Worm (Caenorhabditis elegans): ENCODE data around the gene nth-1.

nth-1 gene

DNA sequence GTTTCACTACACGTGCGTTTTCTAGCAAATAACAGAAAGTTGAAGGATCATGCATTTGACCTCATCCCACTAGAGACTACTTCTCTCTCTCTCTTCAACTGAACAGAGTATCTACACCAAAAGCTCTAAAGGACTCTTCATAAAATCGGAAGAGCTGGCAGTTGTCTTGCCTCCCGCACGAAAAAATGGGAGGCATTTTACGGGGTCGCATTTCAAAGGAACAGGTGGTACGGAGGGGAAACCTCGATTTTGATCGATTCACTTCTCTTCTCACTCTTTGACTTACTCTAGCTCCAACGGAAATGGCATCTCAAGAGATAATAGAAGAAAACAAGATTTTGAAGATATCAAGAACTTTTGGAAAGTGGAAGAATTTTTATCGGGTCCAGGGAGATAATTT lies 10.9 kb downstream of the nth-1 start:
- TF ChIP-seq nhr-20 (tag; optimal IDR thresholded peaks at IDR 0.05) (peak; percentile 55), lin-14 (GFP tag; optimal IDR thresholded peaks at IDR 0.05) (peak; percentile 85), mdl-1 (tag; optimal IDR thresholded peaks at IDR 0.05) (peak in 1 of 2 experiments; percentile 45), jun-1 (tag; optimal IDR thresholded peaks at IDR 0.05) (no peak), zip-4 (GFP tag; optimal IDR thresholded peaks at IDR 0.05) (no peak), lir-3 (tag; optimal IDR thresholded peaks at IDR 0.05; ENCODE audit: poor library complexity) (peak; percentile 53), grh-1 (GFP tag; IDR thresholded peaks at IDR 0.05) (no peak), C34B4.2 (tag; optimal IDR thresholded peaks at IDR 0.05) (no peak), unc-130 (tag; optimal IDR thresholded peaks at IDR 0.05) (peak; percentile 58), ceh-88 (GFP tag; IDR thresholded peaks at IDR 0.05) (no peak), sox-4 (tag; optimal IDR thresholded peaks at IDR 0.05) (no peak), nhr-71 (tag; optimal IDR thresholded peaks at IDR 0.05) (peak; percentile 80), pag-3 (tag; optimal IDR thresholded peaks at IDR 0.05; ENCODE audit: borderline replicate concordance, insufficient read depth) (peak; percentile 85), nhr-19 (GFP tag; conservative IDR thresholded peaks at IDR 0.05) (peak; percentile 52), efl-1 (optimal IDR thresholded peaks at IDR 0.05) (peak in 1 of 2 experiments; percentile 26), efl-1 (GFP tag; optimal IDR thresholded peaks at IDR 0.05 in 1 of 2) (peak; percentile 2 to 71), fkh-4 (tag; optimal IDR thresholded peaks at IDR 0.05; ENCODE audit: borderline replicate concordance) (no peak), rnt-1 (tag; optimal IDR thresholded peaks at IDR 0.05) (peak; percentile 88), pqm-1 (tag; optimal IDR thresholded peaks at IDR 0.05) (no peak), efl-3 (GFP tag; optimal IDR thresholded peaks at IDR 0.05) (no peak), nhr-11 (tag; optimal IDR thresholded peaks at IDR 0.05) (peak; percentile 27), lsy-2 (tag; optimal IDR thresholded peaks at IDR 0.05) (peak in 1 of 2 experiments; percentile 47), fkh-10 (GFP tag; optimal IDR thresholded peaks at IDR 0.05) (no peak), unc-98 (GFP tag; IDR thresholded peaks at IDR 0.05) (no peak), unc-62 (GFP tag; optimal IDR thresholded peaks at IDR 0.05) (no peak), mep-1 (tag; optimal IDR thresholded peaks at IDR 0.05) (peak; percentile 41), ceh-63 (GFP tag; optimal IDR thresholded peaks at IDR 0.05) (no peak), lin-39 (tag; optimal IDR thresholded peaks at IDR 0.05) (no peak), hlh-4 (tag; optimal IDR thresholded peaks at IDR 0.05) (no peak), nhr-85 (tag) (peak; percentile 10), snu-23 (GFP tag; optimal IDR thresholded peaks at IDR 0.05) (peak; percentile 47), ets-5 (GFP tag; IDR thresholded peaks at IDR 0.05) (no peak)

DNA sequence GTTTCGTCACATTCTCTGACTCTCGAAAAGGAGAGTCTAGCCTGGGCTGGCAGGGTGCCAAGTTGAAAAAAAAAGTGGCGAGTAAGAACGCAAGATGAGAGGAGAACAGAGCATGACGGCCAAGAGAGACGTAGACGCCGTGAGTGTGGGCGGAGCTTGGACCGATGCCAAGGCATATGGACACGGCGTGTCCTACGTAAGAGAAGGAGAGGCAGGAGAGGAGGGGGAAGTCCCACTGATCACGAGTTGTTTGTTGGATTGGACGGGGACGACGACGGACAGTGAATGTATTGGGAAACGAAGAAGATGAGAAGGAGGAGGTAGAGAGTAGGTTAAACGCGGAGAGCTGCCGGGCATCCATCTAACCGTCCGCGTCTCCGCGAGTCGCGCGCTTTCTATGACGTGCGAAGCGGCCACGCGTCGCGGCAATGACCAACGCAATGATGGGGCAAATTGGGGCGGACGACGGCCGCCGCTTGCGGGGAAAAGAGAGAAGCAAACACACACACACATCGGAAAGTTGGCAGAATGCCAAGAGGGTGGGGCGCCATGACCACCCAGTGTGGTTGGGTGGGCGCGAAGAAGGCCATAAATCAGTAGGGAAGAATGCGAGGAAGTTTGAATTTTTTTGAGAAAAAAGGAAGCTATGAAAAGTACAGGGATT lies 12.0 kb downstream of the nth-1 start:
- TF ChIP-seq egl-27 (tag; optimal IDR thresholded peaks at IDR 0.05) (peak; percentile 90 to 99), lir-3 (tag; optimal IDR thresholded peaks at IDR 0.05; ENCODE audit: poor library complexity) (peak; percentile 92), lsy-2 (tag; optimal IDR thresholded peaks at IDR 0.05) (peak; percentile 91 to 94), unc-30 (tag; optimal IDR thresholded peaks at IDR 0.05) (peak; percentile 30), elt-3 (tag; optimal IDR thresholded peaks at IDR 0.05) (peak in 4 of 6 experiments; percentile 19 to 90 (median 66)), nhr-90 (tag; optimal IDR thresholded peaks at IDR 0.05; ENCODE audit: poor library complexity) (peak; percentile 99), pqm-1 (tag; optimal IDR thresholded peaks at IDR 0.05) (peak; percentile 70), elt-2 (tag; optimal IDR thresholded peaks at IDR 0.05) (peak; percentile 91), lin-15B (tag; optimal IDR thresholded peaks at IDR 0.05) (peak; percentile 48), fos-1 (tag; optimal IDR thresholded peaks at IDR 0.05) (peak; percentile 73), ceh-8 (GFP tag; optimal IDR thresholded peaks at IDR 0.05) (peak; percentile 97), efl-1 (optimal IDR thresholded peaks at IDR 0.05) (peak; percentile 81 to 86), efl-1 (GFP tag; optimal IDR thresholded peaks at IDR 0.05 in 1 of 2) (peak; percentile 65 to 97), nhr-47 (tag; optimal IDR thresholded peaks at IDR 0.05) (peak; percentile 99), C16A3.4 (tag; optimal IDR thresholded peaks at IDR 0.05) (peak; percentile 91), fkh-8 (tag; optimal IDR thresholded peaks at IDR 0.05) (peak; percentile 99), nhr-19 (GFP tag; conservative IDR thresholded peaks at IDR 0.05) (peak; percentile 98), nhr-84 (tag; optimal IDR thresholded peaks at IDR 0.05) (no peak), efl-3 (GFP tag; optimal IDR thresholded peaks at IDR 0.05) (peak; percentile 83), lin-14 (GFP tag; optimal IDR thresholded peaks at IDR 0.05) (peak; percentile 100), lin-35 (GFP tag; optimal IDR thresholded peaks at IDR 0.05) (peak; percentile 69 to 85), nhr-71 (tag; optimal IDR thresholded peaks at IDR 0.05) (peak; percentile 100), aly-2 (tag; optimal IDR thresholded peaks at IDR 0.05) (no peak), unc-98 (GFP tag; IDR thresholded peaks at IDR 0.05) (peak; percentile 77), irx-1 (tag; optimal IDR thresholded peaks at IDR 0.05) (peak; percentile 97), pag-3 (tag; optimal IDR thresholded peaks at IDR 0.05; ENCODE audit: borderline replicate concordance, insufficient read depth) (peak; percentile 95), grh-1 (GFP tag; IDR thresholded peaks at IDR 0.05) (peak; percentile 97), skn-1 (tag; optimal IDR thresholded peaks at IDR 0.05) (peak; percentile 86), nhr-237 (tag; optimal IDR thresholded peaks at IDR 0.05) (peak; percentile 58)

All from whole organism, L1 larva.